Worm (Caenorhabditis elegans): Measurements from ENCODE around the gene nhr-192.

ce11 chrV:10075441-10075840 is 5.0 kb upstream of the nhr-192 start, which contains the start of gene F57A8.7:
- no peak for TF ChIP-seq T22C8.4 (GFP tag; IDR thresholded peaks at IDR 0.05)
- TF ChIP-seq ref-1 (GFP tag; conservative IDR thresholded peaks at IDR 0.05): no peak
- no peak for TF ChIP-seq ztf-29 (GFP tag; IDR thresholded peaks at IDR 0.05)
- TF ChIP-seq klf-2 (GFP tag; conservative IDR thresholded peaks at IDR 0.05): no peak
- TF ChIP-seq cog-1 (tag; optimal IDR thresholded peaks at IDR 0.05): no peak
- TF ChIP-seq tab-1 (GFP tag; IDR thresholded peaks at IDR 0.05): no peak
- no peak for TF ChIP-seq med-1 (GFP tag; optimal IDR thresholded peaks at IDR 0.05; ENCODE audit: insufficient read depth)
- no peak for TF ChIP-seq ztf-23 (GFP tag; IDR thresholded peaks at IDR 0.05)

All from whole organism, midembryonic.